Fruit fly (Drosophila melanogaster) whole organism, adult: ENCODE measurements around the gene CG33170.

Source experiments
- CG11617 ChIP-seq: fragments of 200-800 bp; sonication (Bioruptor generic); optimal IDR thresholded peaks from 2 replicates; lab custom pipeline; 2017; ENCODE audit warnings: mild to moderate bottlenecking, missing biosample characterization, missing genetic modification reagents, missing genetic modification characterization
- CG12768 ChIP-seq: fragments of 200-800 bp; sonication (Bioruptor generic); optimal IDR thresholded peaks from 2 replicates; lab custom pipeline; 2017; ENCODE audit warnings: missing biosample characterization, missing genetic modification characterization, mild to moderate bottlenecking, moderate library complexity, missing genetic modification reagents
- CG14711 ChIP-seq: fragments of 200-800 bp; sonication (Bioruptor generic); optimal IDR thresholded peaks from 2 replicates; lab custom pipeline; 2018; ENCODE audit warnings: missing biosample characterization, mild to moderate bottlenecking, missing genetic modification characterization, moderate library complexity
- CG1620 ChIP-seq: fragments of 200-800 bp; sonication (Bioruptor generic); optimal IDR thresholded peaks from 2 replicates; lab custom pipeline; 2016; ENCODE audit warnings: missing biosample characterization, missing genetic modification characterization
- CG33017 ChIP-seq: fragments of 200-800 bp; sonication (Bioruptor generic); optimal IDR thresholded peaks from 2 replicates; lab custom pipeline; 2018; ENCODE audit warnings: missing biosample characterization, mild to moderate bottlenecking, missing genetic modification characterization, moderate library complexity
- CG5204 ChIP-seq: fragments of 200-800 bp; sonication (Bioruptor generic); optimal IDR thresholded peaks from 2 replicates; lab custom pipeline; 2016; ENCODE audit warnings: missing biosample characterization, missing genetic modification characterization
- CG7045 ChIP-seq: fragments of 200-800 bp; sonication (Bioruptor generic); optimal IDR thresholded peaks from 2 replicates; lab custom pipeline; 2017; ENCODE audit warnings: missing biosample characterization, mild to moderate bottlenecking, missing genetic modification characterization
- CG7101 ChIP-seq: fragments of 200-800 bp; sonication (Bioruptor generic); optimal IDR thresholded peaks from 2 replicates; lab custom pipeline; 2018; ENCODE audit warnings: missing biosample characterization, mild to moderate bottlenecking, missing genetic modification characterization, moderate library complexity
- Clk ChIP-seq: fragments of 200-800 bp; sonication (Bioruptor generic); optimal IDR thresholded peaks from 2 replicates; lab custom pipeline; 2017; ENCODE audit warnings: missing biosample characterization, missing genetic modification characterization
- Crg-1 ChIP-seq: fragments of 200-800 bp; sonication (Bioruptor generic); optimal IDR thresholded peaks from 2 replicates; lab custom pipeline; 2016; ENCODE audit warnings: missing biosample characterization, missing genetic modification characterization
- Hr96 ChIP-seq: fragments of 200-800 bp; sonication (Bioruptor generic); optimal IDR thresholded peaks from 2 replicates; lab custom pipeline; 2016; ENCODE audit warnings: missing biosample characterization, missing genetic modification characterization
- Mnt ChIP-seq: fragments of 200-800 bp; sonication (Bioruptor generic); optimal IDR thresholded peaks from 2 replicates; lab custom pipeline; 2016; ENCODE audit warnings: missing biosample characterization, mild to moderate bottlenecking, missing genetic modification characterization
- bab1 ChIP-seq: fragments of 200-800 bp; sonication (Bioruptor generic); optimal IDR thresholded peaks from 3 replicates; lab custom pipeline; 2019; ENCODE audit warnings: missing biosample characterization, mild to moderate bottlenecking, missing genetic modification characterization, moderate library complexity
- cic ChIP-seq: fragments of 200-800 bp; sonication (Bioruptor generic); optimal IDR thresholded peaks from 2 replicates; lab custom pipeline; 2017; ENCODE audit warnings: missing biosample characterization, mild to moderate bottlenecking, missing genetic modification characterization, moderate library complexity
- cnc ChIP-seq, 2 experiments: fragments of >200 bp; optimal IDR thresholded peaks; 2 replicates each; lab custom pipeline; 2017
- kay ChIP-seq: fragments of 200-800 bp; sonication (Bioruptor generic); peaks from one replicate; lab custom pipeline; 2016; ENCODE audit warnings: missing biosample characterization, missing genetic modification characterization, borderline replicate concordance
- ovo ChIP-seq: fragments of 200-800 bp; sonication (Bioruptor generic); optimal IDR thresholded peaks from 2 replicates; lab custom pipeline; 2016; ENCODE audit warnings: missing biosample characterization, missing genetic modification characterization
- pad ChIP-seq: fragments of 200-800 bp; sonication (Bioruptor generic); optimal IDR thresholded peaks from 3 replicates; lab custom pipeline; 2017; ENCODE audit warnings: missing biosample characterization, missing genetic modification characterization, mild to moderate bottlenecking, moderate library complexity, missing genetic modification reagents
- tj ChIP-seq: fragments of 200-800 bp; sonication (Bioruptor generic); optimal IDR thresholded peaks from 3 replicates; lab custom pipeline; 2017; ENCODE audit warnings: missing biosample characterization, mild to moderate bottlenecking, missing genetic modification characterization, moderate library complexity
- toe ChIP-seq: fragments of 200-800 bp; sonication (Bioruptor generic); optimal IDR thresholded peaks from 2 replicates; lab custom pipeline; 2016; ENCODE audit warnings: missing biosample characterization, missing genetic modification characterization

The CG33170 gene

DNA sequence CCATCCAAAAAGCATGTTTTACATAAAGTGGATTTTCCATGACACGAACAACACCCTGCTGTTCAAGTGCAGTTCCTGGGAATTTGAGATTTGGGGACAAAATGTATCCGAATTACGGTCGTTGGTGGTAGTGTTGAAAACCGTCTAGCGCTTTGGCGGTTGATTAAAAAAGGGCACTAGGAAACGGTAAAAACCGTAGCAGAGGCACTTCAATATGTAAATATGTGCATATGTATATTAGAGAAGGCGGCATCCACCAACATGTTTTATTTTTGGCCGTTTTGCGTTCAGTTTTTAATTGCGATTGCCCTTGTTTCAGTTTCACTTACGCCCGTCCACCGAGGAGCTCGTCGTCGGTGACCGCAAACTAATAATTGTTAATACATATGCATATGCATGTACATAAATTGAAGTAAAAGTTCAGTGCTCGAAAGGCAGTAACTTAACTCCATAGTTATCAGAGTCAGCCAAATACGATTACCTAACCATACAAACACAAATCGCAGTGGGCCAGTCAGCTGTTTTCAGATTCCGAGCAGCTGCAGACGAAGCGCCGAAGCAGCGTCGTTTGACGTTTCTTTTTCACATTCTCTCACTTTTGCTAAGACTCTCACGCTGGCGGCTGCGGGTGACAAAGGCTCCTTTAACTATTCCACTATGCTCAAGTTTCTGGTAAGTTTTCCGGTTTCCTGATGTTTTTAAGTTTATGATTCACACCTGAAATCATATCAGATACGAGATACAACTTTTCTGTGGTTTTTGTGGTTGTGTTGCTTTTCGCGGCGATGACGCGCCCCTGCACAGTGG lies at the start of gene CG33170:
Gene CG33170, plus strand, starts transcription at position 347 of the 807 bp plus-strand sequence.
- TF ChIP-seq tj (GFP tag; lab: Kevin White, UChicago) (peak; percentile 91), CG5204 (GFP tag; lab: Kevin White, UChicago) (no peak), Hr96 (GFP tag; lab: Kevin White, UChicago) (no peak), bab1 (GFP tag; lab: Kevin White, UChicago) (peak; percentile 70), CG7045 (GFP tag; lab: Kevin White, UChicago) (no peak), CG12768 (GFP tag; lab: Kevin White, UChicago) (no peak), Crg-1 (GFP tag; lab: Kevin White, UChicago) (no peak), toe (GFP tag; lab: Kevin White, UChicago) (no peak), pad (GFP tag; lab: Kevin White, UChicago) (peak; percentile 7), CG33017 (no peak), CG14711 (no peak), kay (no peak), CG7101 (tag; lab: Kevin White, UChicago) (peak; percentile 10), Clk (GFP tag; lab: Kevin White, UChicago) (no peak), cnc (optimal IDR thresholded peaks at IDR 0.05; lab: Kevin White, UChicago) (no peak), CG1620 (GFP tag; lab: Kevin White, UChicago) (no peak), ovo (peak; percentile 57), cic (GFP tag; lab: Kevin White, UChicago) (peak; percentile 21), Mnt (peak; percentile 13), CG11617 (GFP tag; lab: Kevin White, UChicago) (no peak)

DNA sequence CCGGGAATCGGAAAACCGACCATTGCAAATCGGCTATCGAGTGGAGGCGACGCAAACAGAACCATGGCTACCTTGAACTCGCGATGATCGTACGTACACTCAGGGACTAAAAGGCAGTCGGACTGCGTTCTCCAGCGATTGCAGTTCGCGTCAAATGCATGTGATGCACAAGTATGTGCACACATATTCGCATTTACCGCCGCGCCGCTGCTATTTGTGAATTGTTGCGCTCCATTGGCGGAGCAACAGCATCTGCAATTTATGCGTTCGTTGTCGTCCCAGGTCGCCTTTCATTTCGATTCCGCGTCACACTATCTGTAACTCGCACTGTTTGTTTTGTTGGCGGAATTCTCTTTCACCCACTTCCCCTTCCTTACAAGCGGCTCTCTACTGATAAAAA lies 44.2 kb upstream of the CG33170 start:
- no peak for TF ChIP-seq cnc (optimal IDR thresholded peaks at IDR 0.05; lab: Kevin White, UChicago)
- TF ChIP-seq Crg-1 (GFP tag; lab: Kevin White, UChicago) = no peak
- no peak for TF ChIP-seq kay
- TF ChIP-seq tj (GFP tag; lab: Kevin White, UChicago) = no peak
- no peak for TF ChIP-seq CG11617 (GFP tag; lab: Kevin White, UChicago)
- TF ChIP-seq toe (GFP tag; lab: Kevin White, UChicago) = no peak
- TF ChIP-seq CG7101 (tag; lab: Kevin White, UChicago) = no peak
- TF ChIP-seq cic (GFP tag; lab: Kevin White, UChicago) = no peak
- no peak for TF ChIP-seq ovo
- TF ChIP-seq CG14711 = no peak
- TF ChIP-seq Hr96 (GFP tag; lab: Kevin White, UChicago) = no peak
- no peak for TF ChIP-seq CG5204 (GFP tag; lab: Kevin White, UChicago)
- TF ChIP-seq CG1620 (GFP tag; lab: Kevin White, UChicago) = no peak
- no peak for TF ChIP-seq CG7045 (GFP tag; lab: Kevin White, UChicago)
- TF ChIP-seq bab1 (GFP tag; lab: Kevin White, UChicago) = no peak

DNA sequence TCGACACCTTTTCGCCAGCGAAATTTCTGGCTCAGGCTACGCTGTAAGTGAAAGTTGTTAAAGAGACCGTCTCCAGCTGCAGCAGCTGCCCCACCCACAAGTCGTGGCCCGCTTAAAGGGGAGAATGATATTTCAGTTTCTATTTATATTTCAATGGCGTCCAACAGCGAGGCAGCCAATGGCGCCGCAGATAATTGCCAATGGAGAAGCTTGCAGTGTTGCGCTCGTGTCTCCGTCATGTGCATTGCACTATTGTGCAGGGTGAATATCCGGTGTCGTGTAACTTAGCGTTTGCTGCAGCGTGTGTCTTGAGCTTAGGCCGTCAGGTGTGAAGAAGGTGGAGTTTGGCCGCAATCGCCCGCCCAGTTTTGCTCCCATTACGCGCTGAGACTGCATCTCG lies 43.0 kb upstream of the CG33170 start:
- TF ChIP-seq Crg-1 (GFP tag; lab: Kevin White, UChicago) (no peak), Clk (GFP tag; lab: Kevin White, UChicago) (no peak), cnc (optimal IDR thresholded peaks at IDR 0.05; lab: Kevin White, UChicago) (no peak), CG7101 (tag; lab: Kevin White, UChicago) (no peak)

DNA sequence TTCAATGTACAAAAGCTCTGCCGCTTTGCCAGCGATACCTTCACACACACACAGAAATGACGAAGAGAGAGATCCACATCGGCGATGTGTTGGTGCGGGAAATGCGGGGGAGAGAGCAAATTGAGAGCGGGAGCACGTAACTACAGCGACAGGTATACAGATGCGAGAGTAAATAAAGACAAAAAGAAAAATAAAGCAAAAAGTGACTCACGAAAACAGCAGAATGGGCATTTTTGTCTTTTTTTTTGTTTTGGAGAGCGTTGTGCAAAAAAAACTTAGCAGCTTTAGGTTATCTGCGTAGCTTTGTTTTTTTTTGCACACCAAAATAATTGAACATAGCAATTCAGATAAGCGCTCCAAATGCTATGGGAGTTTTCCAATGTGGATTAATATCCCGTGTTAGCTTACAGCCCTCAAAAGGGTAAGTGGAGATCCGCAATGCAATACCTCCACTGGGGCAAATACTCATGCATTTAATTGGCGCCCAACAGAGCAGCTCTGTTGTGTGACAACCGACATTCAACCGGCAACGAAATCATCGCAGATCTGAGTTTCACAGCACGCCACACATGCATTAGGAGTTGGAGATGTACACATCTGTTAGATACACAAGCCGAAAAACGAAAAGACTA lies 41.7 kb upstream of the CG33170 start:
- TF ChIP-seq CG7045 (GFP tag; lab: Kevin White, UChicago) (peak; percentile 97), CG12768 (GFP tag; lab: Kevin White, UChicago) (peak; percentile 99), Mnt (peak; percentile 76), tj (GFP tag; lab: Kevin White, UChicago) (peak; percentile 98), cic (GFP tag; lab: Kevin White, UChicago) (peak; percentile 95), toe (GFP tag; lab: Kevin White, UChicago) (peak; percentile 92), CG33017 (peak; percentile 97), CG1620 (GFP tag; lab: Kevin White, UChicago) (peak; percentile 67), CG11617 (GFP tag; lab: Kevin White, UChicago) (peak; percentile 98), cnc (optimal IDR thresholded peaks at IDR 0.05; lab: Kevin White, UChicago) (no peak), ovo (peak; percentile 91), Clk (GFP tag; lab: Kevin White, UChicago) (peak; percentile 91), pad (GFP tag; lab: Kevin White, UChicago) (peak; percentile 61), kay (peak; percentile 99), Hr96 (GFP tag; lab: Kevin White, UChicago) (peak; percentile 91), CG5204 (GFP tag; lab: Kevin White, UChicago) (peak; percentile 90), CG7101 (tag; lab: Kevin White, UChicago) (peak; percentile 73), Crg-1 (GFP tag; lab: Kevin White, UChicago) (peak; percentile 66), CG14711 (peak; percentile 15), bab1 (GFP tag; lab: Kevin White, UChicago) (peak; percentile 10)

DNA sequence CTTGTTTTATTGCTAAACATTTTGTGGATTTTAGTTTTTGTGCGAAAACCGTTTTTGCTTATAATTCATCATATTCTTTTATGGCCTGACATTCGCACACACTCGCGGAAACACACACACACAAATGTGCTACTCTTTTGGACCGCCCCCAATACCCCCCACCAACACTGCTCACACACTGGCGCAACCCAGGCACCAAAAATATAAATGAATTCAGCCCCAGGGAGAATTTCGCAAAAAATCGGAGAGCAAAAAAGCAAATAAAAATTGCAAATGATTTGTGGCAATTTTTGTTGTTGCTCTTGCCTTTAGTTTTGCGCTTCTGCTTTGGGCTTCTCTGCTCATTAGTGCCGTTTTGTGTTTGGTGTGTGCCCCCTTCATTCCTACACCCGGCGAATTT lies 41.2 kb upstream of the CG33170 start:
- TF ChIP-seq toe (GFP tag; lab: Kevin White, UChicago) = peak; percentile 4
- no peak for TF ChIP-seq Hr96 (GFP tag; lab: Kevin White, UChicago)
- TF ChIP-seq kay = peak; percentile 59
- TF ChIP-seq CG7045 (GFP tag; lab: Kevin White, UChicago) = no peak
